Fruit fly (Drosophila melanogaster) whole organism, embryonic: ENCODE measurements around the gene CG33796.

Source experiments
- CG12391 ChIP-seq: fragments of 200-800 bp; sonication (Bioruptor generic); optimal IDR thresholded peaks from 3 replicates; lab custom pipeline; 2018; ENCODE audit warnings: missing biosample characterization, mild to moderate bottlenecking, missing genetic modification characterization, moderate library complexity
- CG13894 ChIP-seq: fragments of 200-800 bp; sonication (Bioruptor generic); optimal IDR thresholded peaks from 3 replicates; lab custom pipeline; 2018; ENCODE audit warnings: missing biosample characterization, mild to moderate bottlenecking, missing genetic modification characterization, moderate library complexity
- CG14050 ChIP-seq: fragments of 200-800 bp; sonication (Bioruptor generic); IDR thresholded peaks from 3 replicates; pipeline ENCODE4 v1.3.6; 2022; ENCODE audit warnings: missing biosample characterization, missing genetic modification characterization
- CG14965 ChIP-seq: fragments of 200-800 bp; sonication (Bioruptor generic); optimal IDR thresholded peaks from 2 replicates; lab custom pipeline; 2016; ENCODE audit warnings: missing biosample characterization, missing genetic modification characterization, borderline replicate concordance
- CG15073 ChIP-seq: fragments of 200-800 bp; sonication (Bioruptor generic); optimal IDR thresholded peaks from 2 replicates; lab custom pipeline; 2016; ENCODE audit warnings: missing biosample characterization, missing genetic modification characterization
- CG1647 ChIP-seq: fragments of 200-800 bp; sonication (Bioruptor generic); optimal IDR thresholded peaks from 3 replicates; lab custom pipeline; 2016; ENCODE audit warnings: missing biosample characterization, missing genetic modification characterization
- CG17385 ChIP-seq: fragments of 200-800 bp; sonication (Bioruptor generic); optimal IDR thresholded peaks from 3 replicates; lab custom pipeline; 2018; ENCODE audit warnings: missing biosample characterization, mild to moderate bottlenecking, missing genetic modification characterization
- CG1792 ChIP-seq: fragments of 200-800 bp; sonication (Bioruptor generic); optimal IDR thresholded peaks from 2 replicates; lab custom pipeline; 2016; ENCODE audit warnings: missing biosample characterization, missing genetic modification characterization
- CG18011 ChIP-seq: fragments of 200-800 bp; sonication (Bioruptor generic); optimal IDR thresholded peaks from 2 replicates; lab custom pipeline; 2017; ENCODE audit warnings: missing biosample characterization, missing genetic modification characterization, mild to moderate bottlenecking, moderate library complexity, missing genotype
- CG31388 ChIP-seq: fragments of 200-800 bp; sonication (Bioruptor generic); optimal IDR thresholded peaks from 2 replicates; lab custom pipeline; 2016; ENCODE audit warnings: missing biosample characterization, missing genetic modification characterization
- CG33557 ChIP-seq: fragments of 200-800 bp; sonication (Bioruptor generic); optimal IDR thresholded peaks from 2 replicates; lab custom pipeline; 2019; ENCODE audit warnings: missing biosample characterization, mild to moderate bottlenecking, missing genetic modification characterization, moderate library complexity
- CG3407 ChIP-seq: fragments of 200-800 bp; sonication (Bioruptor generic); optimal IDR thresholded peaks from 2 replicates; lab custom pipeline; 2018; ENCODE audit warnings: missing biosample characterization, mild to moderate bottlenecking, missing genetic modification characterization
- CG3726 ChIP-seq: fragments of 200-800 bp; sonication (Bioruptor generic); IDR thresholded peaks from 3 replicates; pipeline ENCODE4, ENCODE4 v1.3.6; 2022; ENCODE audit warnings: missing biosample characterization, missing genetic modification characterization
- CG4328 ChIP-seq: fragments of 200-800 bp; sonication (Bioruptor generic); optimal IDR thresholded peaks from 3 replicates; lab custom pipeline; 2017; ENCODE audit warnings: missing biosample characterization, missing genetic modification reagents, missing genetic modification characterization
- CG6175 ChIP-seq: fragments of 200-800 bp; sonication (Bioruptor generic); IDR thresholded peaks from 3 replicates; pipeline ENCODE4 v1.3.6; 2022; ENCODE audit warnings: missing biosample characterization, missing genetic modification characterization
- CG6683 ChIP-seq: fragments of 200-800 bp; sonication (Bioruptor generic); optimal IDR thresholded peaks from 2 replicates; lab custom pipeline; 2017; ENCODE audit warnings: missing biosample characterization, mild to moderate bottlenecking, missing genetic modification characterization, missing genetic modification reagents
- CG7271 ChIP-seq: fragments of 200-800 bp; sonication (Bioruptor generic); optimal IDR thresholded peaks from 2 replicates; lab custom pipeline; 2018; ENCODE audit warnings: missing biosample characterization, mild to moderate bottlenecking, missing genetic modification characterization, moderate library complexity
- CG7357 ChIP-seq: fragments of 200-800 bp; sonication (Bioruptor generic); IDR thresholded peaks from 3 replicates; pipeline ENCODE4 v1.3.6; 2022; ENCODE audit warnings: missing biosample characterization, missing genetic modification characterization
- CG8359 ChIP-seq: fragments of 200-800 bp; sonication (Bioruptor generic); optimal IDR thresholded peaks from 2 replicates; lab custom pipeline; 2017; ENCODE audit warnings: missing biosample characterization, mild to moderate bottlenecking, missing genetic modification characterization, borderline replicate concordance
- Camta ChIP-seq: fragments of 200-800 bp; sonication (Bioruptor generic); optimal IDR thresholded peaks from 2 replicates; lab custom pipeline; 2016; ENCODE audit warnings: missing biosample characterization, missing genetic modification characterization
- Chrac-16 ChIP-seq: fragments of 200-800 bp; sonication (Bioruptor generic); optimal IDR thresholded peaks from 3 replicates; lab custom pipeline; 2016; ENCODE audit warnings: missing biosample characterization, missing genetic modification characterization
- Dip2 ChIP-seq: fragments of 200-800 bp; sonication (Bioruptor generic); IDR thresholded peaks from 2 replicates; pipeline ENCODE4 v1.3.6; 2022; ENCODE audit warnings: missing biosample characterization, missing genetic modification characterization
- Fer2 ChIP-seq: fragments of 200-800 bp; sonication (Bioruptor generic); optimal IDR thresholded peaks from 2 replicates; lab custom pipeline; 2018; ENCODE audit warnings: missing biosample characterization, mild to moderate bottlenecking, missing genetic modification characterization, moderate library complexity
- Hr78 ChIP-seq, 2 experiments: fragments of 200-800 bp in 1 of 2; fragments of >200 bp in 1 of 2; sonication (Bioruptor generic) in 1 of 2; optimal IDR thresholded peaks; 2 replicates each; lab custom pipeline; 2017 to 2019; ENCODE audit warnings: missing biosample characterization in 2 of 2, missing genetic modification characterization in 2 of 2, mild to moderate bottlenecking in 1 of 2, moderate library complexity in 1 of 2
- Kr ChIP-seq: fragments of 200-800 bp; sonication (Bioruptor generic); optimal IDR thresholded peaks from 2 replicates; lab custom pipeline; 2017; ENCODE audit warnings: missing biosample characterization, mild to moderate bottlenecking, missing genetic modification characterization
- NC2β ChIP-seq: fragments of 200-800 bp; sonication (Bioruptor generic); optimal IDR thresholded peaks from 2 replicates; lab custom pipeline; 2016; ENCODE audit warnings: missing biosample characterization, missing genetic modification characterization
- Six4 ChIP-seq: fragments of 200-800 bp; sonication (Bioruptor generic); optimal IDR thresholded peaks from 2 replicates; lab custom pipeline; 2016; ENCODE audit warnings: missing biosample characterization, missing genetic modification characterization
- ara ChIP-seq: fragments of 200-800 bp; sonication (Bioruptor generic); IDR thresholded peaks from 2 replicates; pipeline ENCODE4 v1.3.6; 2022; ENCODE audit warnings: missing biosample characterization, missing genetic modification characterization
- ash1 ChIP-seq: fragments of 200-800 bp; sonication (Bioruptor generic); optimal IDR thresholded peaks from 2 replicates; lab custom pipeline; 2018; ENCODE audit warnings: missing biosample characterization, mild to moderate bottlenecking, missing genetic modification characterization
- bbx ChIP-seq: fragments of 200-800 bp; sonication (Bioruptor generic); IDR thresholded peaks from 2 replicates; pipeline ENCODE4 v1.3.6; 2022; ENCODE audit warnings: missing biosample characterization, missing genetic modification characterization; ENCODE audit not compliant: partially characterized antibody
- bcd ChIP-seq: fragments of 200-800 bp; sonication (Bioruptor generic); optimal IDR thresholded peaks from 2 replicates; lab custom pipeline; 2017; ENCODE audit warnings: missing biosample characterization, mild to moderate bottlenecking, missing genetic modification characterization
- bowl ChIP-seq: fragments of 200-800 bp; sonication (Bioruptor generic); IDR thresholded peaks from 2 replicates; pipeline ENCODE4 v1.3.6; 2022; ENCODE audit warnings: missing biosample characterization, missing genetic modification characterization
- da ChIP-seq: fragments of 200-800 bp; sonication (Bioruptor generic); optimal IDR thresholded peaks from 2 replicates; lab custom pipeline; 2016; ENCODE audit warnings: missing biosample characterization, missing genetic modification characterization
- ems ChIP-seq: fragments of 200-800 bp; sonication (Bioruptor generic); optimal IDR thresholded peaks from 3 replicates; lab custom pipeline; 2016; ENCODE audit warnings: missing biosample characterization, missing genetic modification characterization
- gfzf ChIP-seq: fragments of 200-800 bp; sonication (Bioruptor generic); optimal IDR thresholded peaks from 2 replicates; lab custom pipeline; 2016; ENCODE audit warnings: missing biosample characterization, mild to moderate bottlenecking, missing genetic modification characterization, moderate library complexity
- grau ChIP-seq: fragments of 200-800 bp; optimal IDR thresholded peaks from 3 replicates; lab custom pipeline; 2019; ENCODE audit warnings: missing biosample characterization, mild to moderate bottlenecking, missing genetic modification characterization, moderate library complexity
- gsb-n ChIP-seq: fragments of 200-800 bp; sonication (Bioruptor generic); optimal IDR thresholded peaks from 3 replicates; lab custom pipeline; 2018; ENCODE audit warnings: missing biosample characterization, mild to moderate bottlenecking, missing genetic modification characterization
- h ChIP-seq: fragments of >200 bp; optimal IDR thresholded peaks from 2 replicates; lab custom pipeline; 2017
- ind ChIP-seq: fragments of 200-800 bp; sonication (Bioruptor generic); optimal IDR thresholded peaks from 3 replicates; lab custom pipeline; 2016; ENCODE audit warnings: missing biosample characterization, missing genetic modification characterization
- inv ChIP-seq: fragments of 200-800 bp; sonication (Bioruptor generic); IDR thresholded peaks from 2 replicates; pipeline ENCODE4 v1.3.6; 2022; ENCODE audit warnings: missing biosample characterization, missing genetic modification characterization; ENCODE audit not compliant: partially characterized antibody
- kah ChIP-seq: fragments of 200-800 bp; sonication (Bioruptor generic); optimal IDR thresholded peaks from 2 replicates; lab custom pipeline; 2018; ENCODE audit warnings: missing biosample characterization, mild to moderate bottlenecking, missing genetic modification characterization
- knrl ChIP-seq: fragments of 200-800 bp; sonication (Bioruptor generic); IDR thresholded peaks from 3 replicates; pipeline ENCODE4 v1.3.6; 2022; ENCODE audit warnings: missing biosample characterization, missing genetic modification characterization; ENCODE audit not compliant: partially characterized antibody
- mam ChIP-seq: fragments of 200-800 bp; sonication (Bioruptor generic); optimal IDR thresholded peaks from 3 replicates; lab custom pipeline; 2016; ENCODE audit warnings: missing biosample characterization, missing genetic modification characterization
- seq ChIP-seq: fragments of 200-800 bp; sonication (Bioruptor generic); IDR thresholded peaks from 2 replicates; pipeline ENCODE4 v1.3.6; 2022; ENCODE audit warnings: missing biosample characterization, missing genetic modification characterization
- shn ChIP-seq: fragments of 200-800 bp; sonication (Bioruptor generic); optimal IDR thresholded peaks from 3 replicates; lab custom pipeline; 2016; ENCODE audit warnings: missing biosample characterization, missing genetic modification characterization
- toy ChIP-seq: fragments of 200-800 bp; sonication (Bioruptor generic); IDR thresholded peaks from 2 replicates; pipeline ENCODE4 v1.3.6; 2022; ENCODE audit warnings: missing biosample characterization, missing genetic modification characterization
- ttk ChIP-seq: fragments of 200-800 bp; sonication (Bioruptor generic); IDR thresholded peaks from 2 replicates; pipeline ENCODE4 v2.1.2; 2022; ENCODE audit warnings: missing biosample characterization, missing genetic modification characterization
- wek ChIP-seq: fragments of 200-800 bp; sonication (Bioruptor generic); optimal IDR thresholded peaks from 3 replicates; lab custom pipeline; 2018; ENCODE audit warnings: missing biosample characterization, mild to moderate bottlenecking, missing genetic modification characterization, moderate library complexity
- wor ChIP-seq: fragments of 200-800 bp; sonication (Bioruptor generic); IDR thresholded peaks from 2 replicates; pipeline ENCODE4 v1.3.6; 2022; ENCODE audit warnings: missing biosample characterization, missing genetic modification characterization
- yki ChIP-seq: fragments of >200 bp; optimal IDR thresholded peaks from 3 replicates; lab custom pipeline; 2018

The CG33796 gene

DNA sequence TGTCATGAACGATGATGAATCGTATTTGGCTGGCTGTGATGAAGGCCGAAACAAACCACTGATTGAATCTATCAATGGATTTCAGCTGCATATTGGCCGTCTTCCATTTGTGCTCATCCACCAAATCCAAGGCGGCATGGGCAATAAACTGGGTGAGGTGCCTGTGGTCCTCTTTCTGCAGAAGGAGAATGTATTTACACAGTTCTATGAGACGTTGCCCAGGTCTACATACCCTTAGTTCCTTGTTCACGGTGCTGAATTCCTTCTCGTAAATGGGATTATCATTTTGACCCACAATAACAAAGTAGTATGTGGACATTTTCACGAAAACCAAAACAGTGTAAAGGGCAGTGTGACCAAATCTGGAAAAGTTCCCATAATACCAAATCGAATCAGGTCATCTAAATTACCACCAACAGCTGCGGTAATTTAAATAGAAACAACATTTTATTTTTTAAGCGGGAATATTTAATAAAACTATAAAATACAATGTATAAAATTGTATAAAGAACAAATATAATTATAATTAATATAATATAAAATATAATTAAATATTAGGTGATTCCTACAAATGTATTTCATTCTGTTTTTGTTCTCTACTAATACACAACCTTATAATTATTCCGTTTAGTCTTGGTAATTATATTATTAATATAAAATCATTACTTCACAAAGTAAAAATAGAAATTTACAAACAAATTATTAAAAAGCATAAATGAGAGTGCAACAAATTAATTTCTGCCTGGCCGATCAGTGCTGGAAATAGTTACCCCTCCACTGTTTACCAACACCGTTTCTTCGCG is 38.4 kb downstream of the CG33796 start, which contains the start of the genes Trs20 and elg1 (continued):
- peak; percentile 51 for TF ChIP-seq CG33557 (GFP tag; lab: Kevin White, UChicago)
- peak; percentile 24 for TF ChIP-seq Fer2 (tag; lab: Kevin White, UChicago)
- TF ChIP-seq gfzf (GFP tag; lab: Kevin White, UChicago) = peak; percentile 73
- TF ChIP-seq CG14965 (GFP tag; lab: Kevin White, UChicago) = no peak
- no peak for TF ChIP-seq bowl (GFP tag; lab: Robert Waterston, UW)
- TF ChIP-seq CG4328 (GFP tag; lab: Kevin White, UChicago) = peak; percentile 39
- no peak for TF ChIP-seq wek (GFP tag; lab: Kevin White, UChicago)
- no peak for TF ChIP-seq CG1647 (GFP tag; lab: Kevin White, UChicago)
- TF ChIP-seq CG13894 (tag; lab: Kevin White, UChicago) = peak; percentile 15
- no peak for TF ChIP-seq wor (GFP tag; lab: Robert Waterston, UW)
- TF ChIP-seq CG6683 = peak; percentile 10
- TF ChIP-seq ash1 (GFP tag; lab: Kevin White, UChicago) = no peak
- TF ChIP-seq CG3726 (GFP tag; lab: Robert Waterston, UW) = no peak
- no peak for TF ChIP-seq knrl
- TF ChIP-seq ara = no peak
- 0 out of 2 replicates have a peak, but pooled peaks have one; percentile 11 for TF ChIP-seq bbx
- TF ChIP-seq h = no peak
- TF ChIP-seq CG18011 (GFP tag; lab: Kevin White, UChicago) = no peak
- peak; percentile 8 for TF ChIP-seq kah (GFP tag; lab: Kevin White, UChicago)
- TF ChIP-seq ind = peak; percentile 39
- no peak for TF ChIP-seq Kr
- TF ChIP-seq CG31388 (GFP tag; lab: Kevin White, UChicago) = no peak
- peak in 1 of 2 experiments; percentile 44 for TF ChIP-seq Hr78 (GFP tag; optimal IDR thresholded peaks at IDR 0.05; lab: Kevin White, UChicago)
- TF ChIP-seq shn (GFP tag; lab: Kevin White, UChicago) = no peak
- TF ChIP-seq CG12391 (tag; lab: Kevin White, UChicago) = peak; percentile 84
- TF ChIP-seq ems (GFP tag; lab: Kevin White, UChicago) = no peak
- TF ChIP-seq da = no peak
- no peak for TF ChIP-seq yki (lab: Kevin White, UChicago)
- TF ChIP-seq mam (GFP tag; lab: Kevin White, UChicago) = peak; percentile 7
- TF ChIP-seq CG3407 (GFP tag; lab: Kevin White, UChicago) = no peak
- TF ChIP-seq bcd (GFP tag; lab: Kevin White, UChicago) = peak; percentile 2
- TF ChIP-seq Camta (GFP tag; lab: Kevin White, UChicago) = no peak
- no peak for TF ChIP-seq CG8359 (GFP tag; lab: Kevin White, UChicago)
- peak; percentile 13 for TF ChIP-seq CG7271 (tag; lab: Kevin White, UChicago)
- TF ChIP-seq grau (tag; lab: Kevin White, UChicago) = peak; percentile 71
- TF ChIP-seq Six4 (GFP tag; lab: Kevin White, UChicago) = no peak
- TF ChIP-seq inv (GFP tag; lab: Robert Waterston, UW) = no peak
- TF ChIP-seq CG14050 (GFP tag; lab: Robert Waterston, UW) = no peak
- peak; percentile 85 for TF ChIP-seq gsb-n (tag; lab: Kevin White, UChicago)
- TF ChIP-seq NC2β = no peak
- no peak for TF ChIP-seq CG15073 (GFP tag; lab: Kevin White, UChicago)
- TF ChIP-seq CG7357 = no peak
- no peak for TF ChIP-seq toy (GFP tag; lab: Robert Waterston, UW)
- no peak for TF ChIP-seq Dip2
- TF ChIP-seq ttk (GFP tag; lab: Robert Waterston, UW) = no peak
- no peak for TF ChIP-seq CG1792 (GFP tag; lab: Kevin White, UChicago)
- TF ChIP-seq CG6175 = no peak
- 0 out of 2 replicates have a peak, but pooled peaks have one; percentile 22 for TF ChIP-seq seq (GFP tag; lab: Robert Waterston, UW)
- TF ChIP-seq CG17385 (GFP tag; lab: Kevin White, UChicago) = peak; percentile 60
- peak; percentile 21 for TF ChIP-seq Chrac-16 (GFP tag; lab: Kevin White, UChicago)
